Fruit fly (Drosophila melanogaster): Measurements from ENCODE around the gene CG43082.

CG43082 gene

dm6 chr3L:15647712-15648621, 13.7 kb upstream of the CG43082 start, which contains the start of the genes comm3 and CG43083:
comm3 (minus strand) TSS chr3L:15647762.
CG43083 (plus strand) TSS chr3L:15648571.
- TF ChIP-seq CG11617 (GFP tag; optimal IDR thresholded peaks at IDR 0.05): no peak
- TF ChIP-seq CG1620 (GFP tag; optimal IDR thresholded peaks at IDR 0.05): no peak
- no peak for TF ChIP-seq CG14711 (tag; optimal IDR thresholded peaks at IDR 0.05)
- TF ChIP-seq toe (GFP tag; optimal IDR thresholded peaks at IDR 0.05): no peak
- no peak for TF ChIP-seq Clk (GFP tag; optimal IDR thresholded peaks at IDR 0.05)

- TF ChIP-seq CG7045 (GFP tag; optimal IDR thresholded peaks at IDR 0.05): no peak
- TF ChIP-seq tj (GFP tag; optimal IDR thresholded peaks at IDR 0.05): no peak
- no peak for TF ChIP-seq CG12768 (GFP tag; optimal IDR thresholded peaks at IDR 0.05)
- TF ChIP-seq Clk (GFP tag; optimal IDR thresholded peaks at IDR 0.05): no peak
- no peak for TF ChIP-seq pad (GFP tag; optimal IDR thresholded peaks at IDR 0.05)
- TF ChIP-seq bab1 (GFP tag; optimal IDR thresholded peaks at IDR 0.05): no peak
- TF ChIP-seq Hr96 (GFP tag; optimal IDR thresholded peaks at IDR 0.05): no peak
- no peak for TF ChIP-seq Mnt (GFP tag; optimal IDR thresholded peaks at IDR 0.05)
- TF ChIP-seq ovo (GFP tag; optimal IDR thresholded peaks at IDR 0.05): no peak
- no peak for TF ChIP-seq cic (GFP tag; optimal IDR thresholded peaks at IDR 0.05)
Observed at dm6 chr3L:15649561-15649960, 12.1 kb upstream of the CG43082 start, which contains the start of the genes Eig71Ea and Eig71Eb. Eig71Ea (minus strand) TSS chr3L:15649661. Eig71Eb (plus strand) TSS chr3L:15649936.

dm6 chr3L:15650552-15650951, 11.1 kb upstream of the CG43082 start, which contains the start of gene CG43084:
CG43084 (plus strand) TSS chr3L:15650852.
- TF ChIP-seq CG7101 (tag; optimal IDR thresholded peaks at IDR 0.05): no peak
- no peak for TF ChIP-seq CG11617 (GFP tag; optimal IDR thresholded peaks at IDR 0.05)
- TF ChIP-seq CG5204 (GFP tag; optimal IDR thresholded peaks at IDR 0.05): no peak
- no peak for TF ChIP-seq cnc (optimal IDR thresholded peaks at IDR 0.05)
- TF ChIP-seq CG12768 (GFP tag; optimal IDR thresholded peaks at IDR 0.05): no peak
- no peak for TF ChIP-seq tj (GFP tag; optimal IDR thresholded peaks at IDR 0.05)
- TF ChIP-seq cic (GFP tag; optimal IDR thresholded peaks at IDR 0.05): no peak
- TF ChIP-seq ovo (GFP tag; optimal IDR thresholded peaks at IDR 0.05): no peak
- TF ChIP-seq pad (GFP tag; optimal IDR thresholded peaks at IDR 0.05): no peak
- no peak for TF ChIP-seq CG33017 (tag; optimal IDR thresholded peaks at IDR 0.05)
- no peak for TF ChIP-seq bab1 (GFP tag; optimal IDR thresholded peaks at IDR 0.05)
- no peak for TF ChIP-seq toe (GFP tag; optimal IDR thresholded peaks at IDR 0.05)
- TF ChIP-seq Clk (GFP tag; optimal IDR thresholded peaks at IDR 0.05): no peak
- TF ChIP-seq kay (GFP tag; ENCODE audit: borderline replicate concordance): no peak
- no peak for TF ChIP-seq CG1620 (GFP tag; optimal IDR thresholded peaks at IDR 0.05)
- no peak for TF ChIP-seq Hr96 (GFP tag; optimal IDR thresholded peaks at IDR 0.05)

dm6 chr3L:15652154-15652553, 9.5 kb upstream of the CG43082 start, which contains the start of the genes Eig71Ec and Eig71Ed:
Eig71Ec (minus strand) TSS chr3L:15652254.
Eig71Ed (plus strand) TSS chr3L:15652537.
- TF ChIP-seq Hr96 (GFP tag; optimal IDR thresholded peaks at IDR 0.05) (no peak), ovo (GFP tag; optimal IDR thresholded peaks at IDR 0.05) (no peak), Crg-1 (GFP tag; optimal IDR thresholded peaks at IDR 0.05) (no peak), CG1620 (GFP tag; optimal IDR thresholded peaks at IDR 0.05) (no peak), bab1 (GFP tag; optimal IDR thresholded peaks at IDR 0.05) (no peak), CG14711 (tag; optimal IDR thresholded peaks at IDR 0.05) (no peak), CG33017 (tag; optimal IDR thresholded peaks at IDR 0.05) (no peak), cnc (optimal IDR thresholded peaks at IDR 0.05) (no peak), CG11617 (GFP tag; optimal IDR thresholded peaks at IDR 0.05) (no peak), CG5204 (GFP tag; optimal IDR thresholded peaks at IDR 0.05) (no peak), CG7101 (tag; optimal IDR thresholded peaks at IDR 0.05) (no peak)

dm6 chr3L:15655910-15656309, 5.8 kb upstream of the CG43082 start, which contains the start of gene Eig71Ee:
Eig71Ee (minus strand) TSS chr3L:15656010.
- TF ChIP-seq Clk (GFP tag; optimal IDR thresholded peaks at IDR 0.05) (no peak), CG14711 (tag; optimal IDR thresholded peaks at IDR 0.05) (no peak), CG11617 (GFP tag; optimal IDR thresholded peaks at IDR 0.05) (no peak), kay (GFP tag; ENCODE audit: borderline replicate concordance) (no peak), Mnt (GFP tag; optimal IDR thresholded peaks at IDR 0.05) (no peak), CG1620 (GFP tag; optimal IDR thresholded peaks at IDR 0.05) (no peak), CG12768 (GFP tag; optimal IDR thresholded peaks at IDR 0.05) (no peak), CG7101 (tag; optimal IDR thresholded peaks at IDR 0.05) (no peak), cnc (optimal IDR thresholded peaks at IDR 0.05) (no peak), pad (GFP tag; optimal IDR thresholded peaks at IDR 0.05) (no peak), Hr96 (GFP tag; optimal IDR thresholded peaks at IDR 0.05) (no peak), CG5204 (GFP tag; optimal IDR thresholded peaks at IDR 0.05) (no peak)

dm6 chr3L:15657290-15657689, 4.4 kb upstream of the CG43082 start, which contains the start of the genes Eig71Ef and Eig71Eg:
Eig71Ef (minus strand) TSS chr3L:15657390.
Eig71Eg (plus strand) TSS chr3L:15657628.
- TF ChIP-seq bab1 (GFP tag; optimal IDR thresholded peaks at IDR 0.05) (no peak), CG5204 (GFP tag; optimal IDR thresholded peaks at IDR 0.05) (no peak), tj (GFP tag; optimal IDR thresholded peaks at IDR 0.05) (no peak), CG7101 (tag; optimal IDR thresholded peaks at IDR 0.05) (no peak), cnc (optimal IDR thresholded peaks at IDR 0.05) (no peak), CG1620 (GFP tag; optimal IDR thresholded peaks at IDR 0.05) (no peak), ovo (GFP tag; optimal IDR thresholded peaks at IDR 0.05) (no peak), CG14711 (tag; optimal IDR thresholded peaks at IDR 0.05) (no peak), CG33017 (tag; optimal IDR thresholded peaks at IDR 0.05) (no peak), Hr96 (GFP tag; optimal IDR thresholded peaks at IDR 0.05) (no peak), pad (GFP tag; optimal IDR thresholded peaks at IDR 0.05) (no peak), Mnt (GFP tag; optimal IDR thresholded peaks at IDR 0.05) (no peak), CG12768 (GFP tag; optimal IDR thresholded peaks at IDR 0.05) (no peak), CG7045 (GFP tag; optimal IDR thresholded peaks at IDR 0.05) (no peak)

Data from whole organism, adult.